Fruit fly (Drosophila melanogaster) whole organism, embryonic: ENCODE data around the gene CG10959.
A peak's percentile ranks its signal among the peaks of the same experiment; 100 is the strongest.

Experiments used
- Antp ChIP-seq: fragments of 200-800 bp; sonication (Bioruptor generic); optimal IDR thresholded peaks from 3 replicates; lab custom pipeline; 2016; ENCODE audit warnings: missing biosample characterization, missing genetic modification characterization
- Awh ChIP-seq: fragments of 200-800 bp; sonication (Bioruptor generic); IDR thresholded peaks from 2 replicates; pipeline ENCODE4, ENCODE4 v1.3.6; 2022; ENCODE audit warnings: missing biosample characterization, missing genetic modification characterization
- Bgb ChIP-seq: fragments of 200-800 bp; sonication (Bioruptor generic); IDR thresholded peaks from 2 replicates; pipeline ENCODE4 v1.3.6; 2022; ENCODE audit warnings: missing biosample characterization, missing genetic modification characterization; ENCODE audit not compliant: partially characterized antibody
- CG10462 ChIP-seq: fragments of 200-800 bp; sonication (Bioruptor generic); optimal IDR thresholded peaks from 2 replicates; lab custom pipeline; 2016; ENCODE audit warnings: missing biosample characterization, missing genetic modification characterization
- CG1233 ChIP-seq: fragments of 200-800 bp; sonication (Bioruptor generic); optimal IDR thresholded peaks from 4 replicates; lab custom pipeline; 2018; ENCODE audit warnings: missing biosample characterization, mild to moderate bottlenecking, missing genetic modification characterization
- CG14710 ChIP-seq: fragments of 200-800 bp; sonication (Bioruptor generic); optimal IDR thresholded peaks from 3 replicates; lab custom pipeline; 2019; ENCODE audit warnings: missing biosample characterization, mild to moderate bottlenecking, missing genetic modification characterization, moderate library complexity
- CG32532 ChIP-seq: fragments of 200-800 bp; sonication (Bioruptor generic); IDR thresholded peaks from 2 replicates; pipeline ENCODE4 v1.3.6; 2022; ENCODE audit warnings: missing biosample characterization, missing genetic modification characterization
- CG32767 ChIP-seq: fragments of 200-800 bp; sonication (Bioruptor generic); IDR thresholded peaks from 2 replicates; pipeline ENCODE4 v1.3.6; 2022; ENCODE audit warnings: missing biosample characterization, missing genetic modification characterization
- CG33557 ChIP-seq: fragments of 200-800 bp; sonication (Bioruptor generic); optimal IDR thresholded peaks from 2 replicates; lab custom pipeline; 2019; ENCODE audit warnings: missing biosample characterization, mild to moderate bottlenecking, missing genetic modification characterization, moderate library complexity
- CG34376 ChIP-seq: fragments of 200-800 bp; sonication (Bioruptor generic); optimal IDR thresholded peaks from 2 replicates; lab custom pipeline; 2018; ENCODE audit warnings: missing biosample characterization, mild to moderate bottlenecking, missing genetic modification characterization
- CG6854 ChIP-seq: fragments of 200-800 bp; sonication (Bioruptor generic); optimal IDR thresholded peaks from 3 replicates; lab custom pipeline; 2017; ENCODE audit warnings: missing biosample characterization, mild to moderate bottlenecking, missing genetic modification characterization
- CG8765 ChIP-seq: fragments of 200-800 bp; sonication (Bioruptor generic); IDR thresholded peaks from 2 replicates; pipeline ENCODE4 v1.3.6; 2022; ENCODE audit warnings: missing biosample characterization, missing genetic modification characterization
- Camta ChIP-seq: fragments of 200-800 bp; sonication (Bioruptor generic); optimal IDR thresholded peaks from 2 replicates; lab custom pipeline; 2016; ENCODE audit warnings: missing biosample characterization, missing genetic modification characterization
- CoRest ChIP-seq: fragments of 200-800 bp; sonication (Bioruptor generic); optimal IDR thresholded peaks from 3 replicates; lab custom pipeline; 2018; ENCODE audit warnings: missing biosample characterization, mild to moderate bottlenecking, missing genetic modification characterization, moderate library complexity
- Dref ChIP-seq: fragments of 200-800 bp; sonication (Bioruptor generic); IDR thresholded peaks from 2 replicates; pipeline ENCODE4 v1.3.6; 2022; ENCODE audit warnings: missing biosample characterization, missing genetic modification characterization
- Fer2 ChIP-seq: fragments of 200-800 bp; sonication (Bioruptor generic); optimal IDR thresholded peaks from 2 replicates; lab custom pipeline; 2018; ENCODE audit warnings: missing biosample characterization, mild to moderate bottlenecking, missing genetic modification characterization, moderate library complexity
- HmgD ChIP-seq: fragments of 200-800 bp; sonication (Bioruptor generic); optimal IDR thresholded peaks from 3 replicates; lab custom pipeline; 2016; ENCODE audit warnings: missing biosample characterization, missing genetic modification characterization
- Lpt ChIP-seq: fragments of >200 bp; optimal IDR thresholded peaks from 2 replicates; lab custom pipeline; 2018; ENCODE audit warnings: missing biosample characterization, missing genetic modification characterization
- MBD-R2 ChIP-seq: fragments of 200-800 bp; sonication (Bioruptor generic); IDR thresholded peaks from 2 replicates; pipeline ENCODE4 v1.3.6; 2022; ENCODE audit warnings: missing biosample characterization, missing genetic modification characterization
- MESR4 ChIP-seq: fragments of 200-800 bp; sonication (Bioruptor generic); optimal IDR thresholded peaks from 2 replicates; lab custom pipeline; 2018; ENCODE audit warnings: missing biosample characterization, mild to moderate bottlenecking, missing genetic modification characterization, moderate library complexity
- Pdp1 ChIP-seq, 2 experiments: fragments of 200-800 bp; sonication (Bioruptor generic); optimal IDR thresholded peaks; 3 replicates each; lab custom pipeline; 2016; ENCODE audit warnings: missing biosample characterization in 2 of 2, missing genetic modification characterization in 2 of 2, mild to moderate bottlenecking in 1 of 2, moderate library complexity in 1 of 2
- Six4 ChIP-seq: fragments of 200-800 bp; sonication (Bioruptor generic); optimal IDR thresholded peaks from 2 replicates; lab custom pipeline; 2016; ENCODE audit warnings: missing biosample characterization, missing genetic modification characterization
- Xrp1 ChIP-seq: fragments of 200-800 bp; sonication (Bioruptor generic); IDR thresholded peaks from 2 replicates; pipeline ENCODE4 v1.3.6; 2022; ENCODE audit warnings: missing biosample characterization, missing genetic modification characterization
- bbx ChIP-seq: fragments of 200-800 bp; sonication (Bioruptor generic); IDR thresholded peaks from 2 replicates; pipeline ENCODE4 v1.3.6; 2022; ENCODE audit warnings: missing biosample characterization, missing genetic modification characterization; ENCODE audit not compliant: partially characterized antibody
- btn ChIP-seq: fragments of 200-800 bp; sonication (Bioruptor generic); optimal IDR thresholded peaks from 2 replicates; lab custom pipeline; 2016; ENCODE audit warnings: missing biosample characterization, missing genetic modification characterization
- chn ChIP-seq: fragments of 200-800 bp; sonication (Bioruptor generic); optimal IDR thresholded peaks from 2 replicates; lab custom pipeline; 2016; ENCODE audit warnings: missing biosample characterization, missing genetic modification characterization
- crp ChIP-seq, 2 experiments: fragments of 200-800 bp; sonication (Bioruptor generic); optimal IDR thresholded peaks; 2 replicates in 1 of 2; 3 replicates in 1 of 2; lab custom pipeline; 2017; ENCODE audit warnings: missing biosample characterization in 2 of 2, missing genetic modification characterization in 2 of 2, mild to moderate bottlenecking in 1 of 2, moderate library complexity in 1 of 2
- dpn ChIP-seq, 2 experiments: fragments of 200-800 bp; sonication (Bioruptor generic); optimal IDR thresholded peaks; 3 replicates each; lab custom pipeline; 2016; ENCODE audit warnings: missing biosample characterization in 2 of 2, missing genetic modification characterization in 2 of 2
- eyg ChIP-seq: fragments of 200-800 bp; sonication (Bioruptor generic); optimal IDR thresholded peaks from 3 replicates; lab custom pipeline; 2016; ENCODE audit warnings: missing biosample characterization, missing genetic modification characterization
- gsb-n ChIP-seq: fragments of 200-800 bp; sonication (Bioruptor generic); optimal IDR thresholded peaks from 3 replicates; lab custom pipeline; 2018; ENCODE audit warnings: missing biosample characterization, mild to moderate bottlenecking, missing genetic modification characterization
- insv ChIP-seq, 2 experiments: fragments of 200-800 bp; sonication (Bioruptor generic); optimal IDR thresholded peaks; 3 replicates each; lab custom pipeline; 2016 to 2018; ENCODE audit warnings: missing biosample characterization in 2 of 2, missing genetic modification characterization in 2 of 2
- jumu ChIP-seq: fragments of 200-800 bp; sonication (Bioruptor generic); optimal IDR thresholded peaks from 3 replicates; lab custom pipeline; 2016; ENCODE audit warnings: missing biosample characterization, missing genetic modification characterization
- knrl ChIP-seq: fragments of 200-800 bp; sonication (Bioruptor generic); IDR thresholded peaks from 3 replicates; pipeline ENCODE4 v1.3.6; 2022; ENCODE audit warnings: missing biosample characterization, missing genetic modification characterization; ENCODE audit not compliant: partially characterized antibody
- onecut ChIP-seq: fragments of 200-800 bp; sonication (Bioruptor generic); IDR thresholded peaks from 2 replicates; pipeline ENCODE4 v1.3.6; 2022; ENCODE audit warnings: missing biosample characterization, missing genetic modification characterization
- sens ChIP-seq: fragments of 200-800 bp; sonication (Bioruptor generic); peaks from one replicate; lab custom pipeline; 2016; ENCODE audit warnings: missing biosample characterization, missing genetic modification characterization
- slbo ChIP-seq: fragments of 200-800 bp; sonication (Bioruptor generic); IDR thresholded peaks from 2 replicates; pipeline ENCODE4 v1.3.6; 2022; ENCODE audit warnings: missing biosample characterization, missing genetic modification characterization
- ssp ChIP-seq: fragments of 200-800 bp; sonication (Bioruptor generic); IDR thresholded peaks from 2 replicates; pipeline ENCODE4 v1.3.6; 2022; ENCODE audit warnings: missing biosample characterization, missing genetic modification characterization
- trem ChIP-seq: fragments of 200-800 bp; optimal IDR thresholded peaks from 3 replicates; lab custom pipeline; 2019; ENCODE audit warnings: missing biosample characterization, mild to moderate bottlenecking, missing genetic modification characterization, moderate library complexity
- yki ChIP-seq: fragments of >200 bp; optimal IDR thresholded peaks from 3 replicates; lab custom pipeline; 2018
- zfh1 ChIP-seq: fragments of 200-800 bp; sonication (Bioruptor generic); IDR thresholded peaks from 3 replicates; pipeline ENCODE4 v1.3.6; 2022; ENCODE audit warnings: missing biosample characterization, missing genetic modification characterization

The CG10959 gene

dm6 chrX:8145501-8146157 lies 3.0 kb upstream of the CG10959 start, which contains the start of the genes alpha-PheRS and CG2129 (continued):
- 0 out of 2 replicates have a peak, but pooled peaks have one; percentile 18 for TF ChIP-seq Bgb (GFP tag; lab: Robert Waterston, UW)
- TF ChIP-seq dpn (GFP tag; optimal IDR thresholded peaks at IDR 0.05; lab: Kevin White, UChicago): no peak
- TF ChIP-seq CG6854 (GFP tag; lab: Kevin White, UChicago): no peak
- TF ChIP-seq yki: no peak
- TF ChIP-seq CG32532 (GFP tag; lab: Robert Waterston, UW): peak; percentile 29; the same call in 1 of the 2 replicates
- peak; percentile 44 for TF ChIP-seq CoRest
- no peak for TF ChIP-seq CG8765 (GFP tag; lab: Robert Waterston, UW)
- TF ChIP-seq Lpt: no peak
- TF ChIP-seq jumu: no peak
- TF ChIP-seq trem (tag; lab: Kevin White, UChicago): peak; percentile 55
- TF ChIP-seq CG1233 (GFP tag; lab: Kevin White, UChicago): no peak
- no peak for TF ChIP-seq gsb-n (tag; lab: Kevin White, UChicago)

dm6 chrX:8147649-8148048 lies 934 bp upstream of the CG10959 start, which contains the start of gene CG15336:
Gene CG15336 (plus strand): TSS chrX:8147949.
- TF ChIP-seq eyg (GFP tag; lab: Kevin White, UChicago) (no peak), HmgD (GFP tag; lab: Kevin White, UChicago) (no peak), knrl (GFP tag; lab: Robert Waterston, UW) (no peak), chn (GFP tag; lab: Kevin White, UChicago) (no peak), CG34376 (GFP tag; lab: Kevin White, UChicago) (no peak), Pdp1 (GFP tag; optimal IDR thresholded peaks at IDR 0.05; lab: Kevin White, UChicago) (no peak), slbo (GFP tag; lab: Robert Waterston, UW) (no peak), Camta (no peak), zfh1 (GFP tag; lab: Robert Waterston, UW) (no peak)

dm6 chrX:8152077-8152476 lies 3.5 kb downstream of the CG10959 start, which contains the start of gene Gbeta5:
Gene Gbeta5 (minus strand): TSS chrX:8152275.
- no peak for TF ChIP-seq Fer2 (tag; lab: Kevin White, UChicago)
- TF ChIP-seq MESR4: peak; percentile 66
- no peak for TF ChIP-seq Antp
- peak; percentile 70; the same call in 1 of the 2 replicates for TF ChIP-seq CG32767
- no peak for TF ChIP-seq Xrp1 (GFP tag; lab: Robert Waterston, UW)
- no peak for TF ChIP-seq ssp
- TF ChIP-seq crp (GFP tag; optimal IDR thresholded peaks at IDR 0.05; lab: Kevin White, UChicago): no peak
- TF ChIP-seq bbx: peak; percentile 14; the same call in 1 of the 2 replicates
- TF ChIP-seq CG10462 (GFP tag; lab: Kevin White, UChicago): peak; percentile 17
- peak in 1 of 2 experiments; percentile 83 for TF ChIP-seq insv (GFP tag; optimal IDR thresholded peaks at IDR 0.05; lab: Kevin White, UChicago)
- TF ChIP-seq btn (GFP tag; lab: Kevin White, UChicago): no peak
- no peak for TF ChIP-seq Six4
- peak; percentile 49 for TF ChIP-seq Dref
- peak; percentile 17 for TF ChIP-seq CG14710 (tag; lab: Kevin White, UChicago)
- peak; percentile 15 for TF ChIP-seq sens
- TF ChIP-seq CG33557: no peak
- 0 out of 2 replicates have a peak, but pooled peaks have one; percentile 8 for TF ChIP-seq MBD-R2
- peak; percentile 53 for TF ChIP-seq onecut (GFP tag; lab: Robert Waterston, UW)
- no peak for TF ChIP-seq Awh (GFP tag; lab: Robert Waterston, UW)
- TF ChIP-seq, all 482 proteins: peak for 10
